Worm (Caenorhabditis elegans): ENCODE results near the gene klf-2.
A peak's percentile ranks its signal among the peaks of the same experiment; 100 is the strongest.

The klf-2 gene

DNA sequence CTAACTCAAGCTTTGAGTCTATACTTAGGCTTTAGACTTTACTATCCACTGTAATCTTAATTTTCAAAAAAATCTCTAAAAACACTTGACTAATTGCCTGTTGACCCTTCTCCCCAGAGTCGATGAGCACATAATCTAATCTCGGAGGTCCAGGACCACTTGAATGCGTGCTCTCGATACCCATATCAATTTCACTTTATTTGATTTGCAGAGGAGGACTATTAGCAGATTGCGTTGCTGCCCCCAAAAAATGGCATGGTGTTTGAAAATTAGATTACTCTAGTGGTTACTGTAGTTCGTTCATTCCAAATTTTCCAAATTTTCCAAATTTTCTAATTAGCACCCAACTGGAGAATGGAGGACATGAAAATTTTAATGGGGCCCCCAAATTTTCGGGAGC is 40.0 kb upstream of the klf-2 start:
- TF ChIP-seq ZK546.5 (tag; optimal IDR thresholded peaks at IDR 0.05), result no peak
- no peak for TF ChIP-seq mml-1 (tag; optimal IDR thresholded peaks at IDR 0.05)
- TF ChIP-seq zag-1 (tag; optimal IDR thresholded peaks at IDR 0.05), result no peak
- TF ChIP-seq R02D3.7 (tag; optimal IDR thresholded peaks at IDR 0.05), result no peak
- TF ChIP-seq elt-2 (tag; optimal IDR thresholded peaks at IDR 0.05), result no peak
- no peak for TF ChIP-seq nhr-237 (tag; optimal IDR thresholded peaks at IDR 0.05)
- TF ChIP-seq fkh-2 (tag; optimal IDR thresholded peaks at IDR 0.05), result no peak
- no peak for TF ChIP-seq ama-1 (optimal IDR thresholded peaks at IDR 0.05)
- no peak for TF ChIP-seq egl-5 (tag; optimal IDR thresholded peaks at IDR 0.05)
- no peak for TF ChIP-seq lsy-12 (tag; optimal IDR thresholded peaks at IDR 0.05)
- no peak for TF ChIP-seq ztf-4 (tag; optimal IDR thresholded peaks at IDR 0.05)
- no peak for TF ChIP-seq fos-1 (tag; optimal IDR thresholded peaks at IDR 0.05)
- TF ChIP-seq tbx-2 (tag; optimal IDR thresholded peaks at IDR 0.05), result no peak
- no peak for TF ChIP-seq nhr-43 (tag; optimal IDR thresholded peaks at IDR 0.05; ENCODE audit: poor library complexity, severe bottlenecking)
- no peak for TF ChIP-seq pqm-1 (tag; optimal IDR thresholded peaks at IDR 0.05)
- no peak for TF ChIP-seq nfya-1 (tag; optimal IDR thresholded peaks at IDR 0.05; ENCODE audit: insufficient read depth)
- TF ChIP-seq sea-2 (GFP tag; optimal IDR thresholded peaks at IDR 0.05), result no peak
- no peak for TF ChIP-seq nhr-23 (tag; optimal IDR thresholded peaks at IDR 0.05)
- no peak for TF ChIP-seq ztf-11 (tag; optimal IDR thresholded peaks at IDR 0.05)
- TF ChIP-seq nhr-76 (tag; optimal IDR thresholded peaks at IDR 0.05), result no peak

DNA sequence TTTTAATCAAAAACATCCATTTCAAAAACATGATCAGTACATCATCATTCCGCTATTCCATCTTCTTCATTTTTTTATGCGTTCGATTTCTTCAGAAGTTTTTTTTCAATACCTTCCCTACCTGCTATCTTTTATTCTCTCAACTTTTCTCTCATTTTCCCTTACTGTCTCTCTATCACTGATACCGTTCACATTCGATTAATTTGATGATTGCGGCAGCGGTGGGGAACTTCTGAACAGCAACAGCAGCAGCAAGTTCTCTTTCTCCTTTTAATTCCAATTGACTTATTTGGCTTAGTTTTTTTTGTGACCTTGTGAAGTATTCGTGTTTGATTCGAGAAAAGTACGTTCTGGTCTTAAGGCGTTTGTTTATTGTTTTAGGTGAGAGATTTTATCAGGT is 36.6 kb upstream of the klf-2 start:
- TF ChIP-seq zag-1 (tag; optimal IDR thresholded peaks at IDR 0.05) (no peak), elt-3 (tag; optimal IDR thresholded peaks at IDR 0.05) (peak in 2 of 3 experiments; percentile 66 to 82), nhr-25 (tag; optimal IDR thresholded peaks at IDR 0.05) (peak; percentile 63)

DNA sequence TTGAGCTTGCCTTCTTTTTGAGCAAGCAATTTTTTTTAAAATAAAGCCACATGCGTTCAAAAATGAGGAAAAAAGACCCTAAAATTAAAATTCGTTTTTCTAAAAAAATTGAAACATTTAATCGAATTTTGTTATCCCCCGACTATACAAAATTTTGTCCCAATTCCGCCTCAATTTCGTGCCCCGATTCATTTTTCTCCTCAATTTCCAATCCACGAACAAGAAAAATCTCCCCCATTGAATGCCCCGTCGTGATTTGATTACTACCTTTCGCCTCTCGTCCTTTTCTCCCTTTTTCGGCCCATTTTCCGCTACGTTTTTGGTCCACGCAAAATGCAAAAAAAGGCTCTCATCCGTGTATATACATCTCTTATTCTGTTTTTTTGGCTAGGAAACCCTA is 33.6 kb upstream of the klf-2 start:
- TF ChIP-seq ZK546.5 (tag; optimal IDR thresholded peaks at IDR 0.05), result no peak
- no peak for TF ChIP-seq ceh-28 (tag; optimal IDR thresholded peaks at IDR 0.05)
- TF ChIP-seq tbx-2 (tag; optimal IDR thresholded peaks at IDR 0.05), result no peak
- TF ChIP-seq elt-1 (tag; optimal IDR thresholded peaks at IDR 0.05), result no peak
- TF ChIP-seq nhr-43 (tag; optimal IDR thresholded peaks at IDR 0.05; ENCODE audit: poor library complexity, severe bottlenecking), result no peak
- TF ChIP-seq nfya-1 (tag; optimal IDR thresholded peaks at IDR 0.05; ENCODE audit: insufficient read depth), result no peak
- no peak for TF ChIP-seq fos-1 (tag; optimal IDR thresholded peaks at IDR 0.05)
- no peak for TF ChIP-seq eor-1 (tag; optimal IDR thresholded peaks at IDR 0.05)
- TF ChIP-seq elt-2 (tag; optimal IDR thresholded peaks at IDR 0.05), result no peak
- no peak for TF ChIP-seq skn-1 (tag; optimal IDR thresholded peaks at IDR 0.05)
- TF ChIP-seq fkh-10 (GFP tag; optimal IDR thresholded peaks at IDR 0.05), result no peak
- TF ChIP-seq lsy-12 (tag; optimal IDR thresholded peaks at IDR 0.05), result no peak
- no peak for TF ChIP-seq elt-3 (tag; optimal IDR thresholded peaks at IDR 0.05)
- no peak for TF ChIP-seq nhr-11 (tag; optimal IDR thresholded peaks at IDR 0.05)
- TF ChIP-seq jun-1 (tag; optimal IDR thresholded peaks at IDR 0.05), result no peak
- TF ChIP-seq ceh-9 (tag; optimal IDR thresholded peaks at IDR 0.05), result no peak

DNA sequence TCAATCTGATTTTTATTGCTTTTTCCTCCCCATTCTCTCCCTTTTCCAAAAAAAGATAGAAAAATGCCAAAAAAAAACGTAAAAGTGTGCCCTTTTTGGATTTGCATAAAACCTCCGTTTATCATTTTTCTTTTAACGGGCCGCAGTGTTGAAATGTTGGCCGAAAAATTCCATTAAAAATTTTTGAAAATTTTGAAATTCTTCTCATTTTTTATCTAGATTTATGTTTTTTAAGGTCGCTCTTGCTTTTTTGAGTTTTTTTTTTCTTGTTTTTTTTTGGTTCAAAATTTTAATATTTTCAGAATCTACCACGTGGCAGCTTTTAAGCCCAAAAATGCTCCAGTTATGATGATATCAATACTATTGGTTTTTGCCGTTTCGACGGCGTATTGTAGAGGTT is 31.1 kb upstream of the klf-2 start, which contains the start of gene mnr-1:
Gene mnr-1 (plus strand): TSS at position 301 of the 400 bp plus-strand sequence.
- TF ChIP-seq pqm-1 (tag; optimal IDR thresholded peaks at IDR 0.05), result no peak
- TF ChIP-seq ceh-9 (tag; optimal IDR thresholded peaks at IDR 0.05), result no peak
- TF ChIP-seq fkh-10 (GFP tag; optimal IDR thresholded peaks at IDR 0.05), result no peak
- TF ChIP-seq eor-1 (tag; optimal IDR thresholded peaks at IDR 0.05), result no peak
- no peak for TF ChIP-seq zag-1 (tag; optimal IDR thresholded peaks at IDR 0.05)
- TF ChIP-seq nhr-12 (tag; optimal IDR thresholded peaks at IDR 0.05), result no peak
- TF ChIP-seq nhr-76 (tag; optimal IDR thresholded peaks at IDR 0.05), result no peak
- no peak for TF ChIP-seq unc-39 (tag; optimal IDR thresholded peaks at IDR 0.05)
- TF ChIP-seq fos-1 (tag; optimal IDR thresholded peaks at IDR 0.05), result no peak
- TF ChIP-seq nhr-77 (tag; optimal IDR thresholded peaks at IDR 0.05), result no peak
- TF ChIP-seq lin-39 (tag; optimal IDR thresholded peaks at IDR 0.05), result no peak
- TF ChIP-seq mdl-1 (tag; optimal IDR thresholded peaks at IDR 0.05), result no peak
- TF ChIP-seq nfya-1 (tag; optimal IDR thresholded peaks at IDR 0.05; ENCODE audit: insufficient read depth), result no peak
- TF ChIP-seq ama-1 (optimal IDR thresholded peaks at IDR 0.05), result no peak
- no peak for TF ChIP-seq sea-2 (GFP tag; optimal IDR thresholded peaks at IDR 0.05)
- no peak for TF ChIP-seq ceh-82 (tag; optimal IDR thresholded peaks at IDR 0.05)
